Fruit fly (Drosophila melanogaster) whole organism, adult: ENCODE measurements around the gene RluA-1.

Experiments used
- CG11617 ChIP-seq: fragments of 200-800 bp; sonication (Bioruptor generic); optimal IDR thresholded peaks from 2 replicates; lab custom pipeline; 2017; ENCODE audit warnings: mild to moderate bottlenecking, missing biosample characterization, missing genetic modification reagents, missing genetic modification characterization
- CG12768 ChIP-seq: fragments of 200-800 bp; sonication (Bioruptor generic); optimal IDR thresholded peaks from 2 replicates; lab custom pipeline; 2017; ENCODE audit warnings: missing biosample characterization, missing genetic modification characterization, mild to moderate bottlenecking, moderate library complexity, missing genetic modification reagents
- CG14711 ChIP-seq: fragments of 200-800 bp; sonication (Bioruptor generic); optimal IDR thresholded peaks from 2 replicates; lab custom pipeline; 2018; ENCODE audit warnings: missing biosample characterization, mild to moderate bottlenecking, missing genetic modification characterization, moderate library complexity
- CG1620 ChIP-seq: fragments of 200-800 bp; sonication (Bioruptor generic); optimal IDR thresholded peaks from 2 replicates; lab custom pipeline; 2016; ENCODE audit warnings: missing biosample characterization, missing genetic modification characterization
- CG33017 ChIP-seq: fragments of 200-800 bp; sonication (Bioruptor generic); optimal IDR thresholded peaks from 2 replicates; lab custom pipeline; 2018; ENCODE audit warnings: missing biosample characterization, mild to moderate bottlenecking, missing genetic modification characterization, moderate library complexity
- CG5204 ChIP-seq: fragments of 200-800 bp; sonication (Bioruptor generic); optimal IDR thresholded peaks from 2 replicates; lab custom pipeline; 2016; ENCODE audit warnings: missing biosample characterization, missing genetic modification characterization
- CG7045 ChIP-seq: fragments of 200-800 bp; sonication (Bioruptor generic); optimal IDR thresholded peaks from 2 replicates; lab custom pipeline; 2017; ENCODE audit warnings: missing biosample characterization, mild to moderate bottlenecking, missing genetic modification characterization
- CG7101 ChIP-seq: fragments of 200-800 bp; sonication (Bioruptor generic); optimal IDR thresholded peaks from 2 replicates; lab custom pipeline; 2018; ENCODE audit warnings: missing biosample characterization, mild to moderate bottlenecking, missing genetic modification characterization, moderate library complexity
- Clk ChIP-seq: fragments of 200-800 bp; sonication (Bioruptor generic); optimal IDR thresholded peaks from 2 replicates; lab custom pipeline; 2017; ENCODE audit warnings: missing biosample characterization, missing genetic modification characterization
- Crg-1 ChIP-seq: fragments of 200-800 bp; sonication (Bioruptor generic); optimal IDR thresholded peaks from 2 replicates; lab custom pipeline; 2016; ENCODE audit warnings: missing biosample characterization, missing genetic modification characterization
- Hr96 ChIP-seq: fragments of 200-800 bp; sonication (Bioruptor generic); optimal IDR thresholded peaks from 2 replicates; lab custom pipeline; 2016; ENCODE audit warnings: missing biosample characterization, missing genetic modification characterization
- Mnt ChIP-seq: fragments of 200-800 bp; sonication (Bioruptor generic); optimal IDR thresholded peaks from 2 replicates; lab custom pipeline; 2016; ENCODE audit warnings: missing biosample characterization, mild to moderate bottlenecking, missing genetic modification characterization
- bab1 ChIP-seq: fragments of 200-800 bp; sonication (Bioruptor generic); optimal IDR thresholded peaks from 3 replicates; lab custom pipeline; 2019; ENCODE audit warnings: missing biosample characterization, mild to moderate bottlenecking, missing genetic modification characterization, moderate library complexity
- cic ChIP-seq: fragments of 200-800 bp; sonication (Bioruptor generic); optimal IDR thresholded peaks from 2 replicates; lab custom pipeline; 2017; ENCODE audit warnings: missing biosample characterization, mild to moderate bottlenecking, missing genetic modification characterization, moderate library complexity
- cnc ChIP-seq, 2 experiments: fragments of >200 bp; optimal IDR thresholded peaks; 2 replicates each; lab custom pipeline; 2017
- kay ChIP-seq: fragments of 200-800 bp; sonication (Bioruptor generic); peaks from one replicate; lab custom pipeline; 2016; ENCODE audit warnings: missing biosample characterization, missing genetic modification characterization, borderline replicate concordance
- ovo ChIP-seq: fragments of 200-800 bp; sonication (Bioruptor generic); optimal IDR thresholded peaks from 2 replicates; lab custom pipeline; 2016; ENCODE audit warnings: missing biosample characterization, missing genetic modification characterization
- pad ChIP-seq: fragments of 200-800 bp; sonication (Bioruptor generic); optimal IDR thresholded peaks from 3 replicates; lab custom pipeline; 2017; ENCODE audit warnings: missing biosample characterization, missing genetic modification characterization, mild to moderate bottlenecking, moderate library complexity, missing genetic modification reagents
- tj ChIP-seq: fragments of 200-800 bp; sonication (Bioruptor generic); optimal IDR thresholded peaks from 3 replicates; lab custom pipeline; 2017; ENCODE audit warnings: missing biosample characterization, mild to moderate bottlenecking, missing genetic modification characterization, moderate library complexity
- toe ChIP-seq: fragments of 200-800 bp; sonication (Bioruptor generic); optimal IDR thresholded peaks from 2 replicates; lab custom pipeline; 2016; ENCODE audit warnings: missing biosample characterization, missing genetic modification characterization

RluA-1 gene

DNA sequence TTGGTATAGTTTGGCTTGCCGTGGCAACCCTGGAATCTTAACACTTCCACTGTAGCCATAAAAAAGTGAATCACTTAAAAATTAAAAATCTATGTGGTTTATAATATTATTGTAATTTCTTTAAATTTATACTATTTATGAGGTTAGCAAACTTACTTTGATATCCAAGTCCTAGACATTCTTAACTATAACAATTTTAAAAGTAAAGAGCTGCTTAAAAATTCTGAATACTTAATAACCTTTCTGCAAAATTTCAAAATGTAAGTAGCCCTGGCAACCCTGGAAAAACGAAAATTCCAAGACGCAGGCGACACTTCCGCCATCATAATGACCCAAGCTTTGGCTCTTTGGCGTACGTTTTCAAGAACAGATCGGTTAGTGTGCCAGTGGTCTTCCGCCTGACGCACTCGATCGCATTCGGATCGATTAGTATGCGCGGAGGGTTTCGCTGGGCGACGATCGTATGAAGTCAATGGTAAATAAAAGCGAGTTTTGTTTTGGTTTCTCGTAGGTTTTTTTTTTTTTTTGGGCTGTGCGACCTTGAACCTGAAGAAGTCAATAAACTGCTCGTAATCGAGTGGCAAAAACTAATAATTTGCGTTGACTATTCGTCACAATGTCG, 41.5 kb upstream of the RluA-1 start:
- TF ChIP-seq kay (GFP tag; lab: Kevin White, UChicago) (peak; percentile 90), pad (GFP tag; lab: Kevin White, UChicago) (no peak), CG12768 (GFP tag; lab: Kevin White, UChicago) (no peak), toe (GFP tag; lab: Kevin White, UChicago) (no peak), Mnt (GFP tag; lab: Kevin White, UChicago) (no peak), ovo (GFP tag; lab: Kevin White, UChicago) (no peak), Crg-1 (GFP tag; lab: Kevin White, UChicago) (no peak), CG14711 (tag; lab: Kevin White, UChicago) (peak; percentile 13), bab1 (GFP tag; lab: Kevin White, UChicago) (no peak), CG11617 (no peak), CG7045 (GFP tag; lab: Kevin White, UChicago) (no peak), Clk (no peak), cic (no peak), tj (GFP tag; lab: Kevin White, UChicago) (no peak), CG7101 (no peak), CG5204 (no peak)

DNA sequence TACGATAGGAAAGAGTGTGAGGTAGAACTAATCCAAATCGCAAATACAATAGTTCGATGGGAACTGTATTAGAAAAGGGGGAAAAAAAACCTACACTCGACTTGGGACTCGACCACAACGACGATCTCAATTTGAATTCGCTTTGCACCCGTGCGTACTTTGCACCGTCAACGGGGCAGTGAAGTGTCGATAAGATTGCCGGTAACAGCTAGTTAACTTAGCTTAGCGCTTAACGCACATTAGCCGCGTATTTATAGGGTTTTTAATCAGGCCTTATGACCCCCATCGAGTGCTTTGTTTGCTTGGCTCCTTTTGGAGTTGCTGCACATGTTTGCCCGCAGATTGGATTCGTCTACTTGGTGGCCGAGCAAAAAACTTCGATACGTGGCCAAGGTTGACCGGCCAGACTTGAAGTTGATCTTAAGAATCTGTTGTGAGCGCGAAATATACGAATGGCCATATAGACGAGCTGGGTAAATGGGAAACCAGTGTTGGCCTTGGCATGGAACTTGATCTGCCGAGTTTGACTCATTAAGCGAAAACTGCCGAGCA, 40.5 kb upstream of the RluA-1 start:
- TF ChIP-seq CG33017 (tag; lab: Kevin White, UChicago) (peak; percentile 49), pad (GFP tag; lab: Kevin White, UChicago) (peak; percentile 18), cic (peak; percentile 34), CG7101 (no peak), toe (GFP tag; lab: Kevin White, UChicago) (peak; percentile 54), CG7045 (GFP tag; lab: Kevin White, UChicago) (peak; percentile 0), Mnt (GFP tag; lab: Kevin White, UChicago) (peak; percentile 3), CG12768 (GFP tag; lab: Kevin White, UChicago) (peak; percentile 96), CG5204 (no peak), CG14711 (tag; lab: Kevin White, UChicago) (no peak), Hr96 (GFP tag; lab: Kevin White, UChicago) (peak; percentile 65), cnc (optimal IDR thresholded peaks at IDR 0.05; lab: Kevin White, UChicago) (no peak)

DNA sequence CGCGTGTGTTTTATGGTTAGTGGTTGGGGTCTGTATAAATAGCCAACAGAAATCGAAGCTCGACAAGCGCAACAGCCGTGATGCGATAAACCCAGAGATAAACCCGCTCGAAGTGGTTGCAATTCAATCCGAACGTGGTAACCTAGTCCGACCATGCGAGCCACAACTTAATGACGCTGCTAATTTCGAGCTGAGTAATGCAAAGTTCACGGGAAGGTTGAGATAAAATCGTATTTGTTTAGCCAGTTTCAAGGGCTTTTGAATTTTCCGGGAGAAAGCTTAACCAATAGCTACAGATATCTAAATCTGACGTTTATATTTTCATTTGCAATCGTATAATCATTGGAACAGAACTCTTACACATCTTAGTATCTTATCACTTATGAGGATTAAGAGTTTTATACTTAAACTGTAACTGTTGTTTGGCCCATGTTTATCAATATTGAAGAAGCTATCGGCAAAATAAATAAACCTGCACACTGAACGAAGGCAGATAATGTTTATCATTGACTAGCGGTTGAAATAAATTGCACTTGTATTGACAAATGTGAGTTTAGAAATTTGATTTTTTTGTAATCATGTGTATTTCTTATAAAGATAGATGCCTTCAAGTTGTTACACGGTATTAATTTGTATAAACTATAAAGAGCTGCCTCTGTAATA, 39.8 kb upstream of the RluA-1 start:
- TF ChIP-seq kay (GFP tag; lab: Kevin White, UChicago) (no peak), CG5204 (no peak), CG12768 (GFP tag; lab: Kevin White, UChicago) (peak; percentile 17), CG11617 (no peak), Clk (no peak), cic (peak; percentile 22), CG7101 (no peak), tj (GFP tag; lab: Kevin White, UChicago) (peak; percentile 66), cnc (optimal IDR thresholded peaks at IDR 0.05; lab: Kevin White, UChicago) (peak in 1 of 2 experiments; percentile 80), CG33017 (tag; lab: Kevin White, UChicago) (no peak), CG7045 (GFP tag; lab: Kevin White, UChicago) (no peak)

dm6 chr2L:10510843-10511242, 36.7 kb upstream of the RluA-1 start:
- TF ChIP-seq Hr96 (GFP tag; lab: Kevin White, UChicago): no peak
- peak; percentile 88 for TF ChIP-seq kay (GFP tag; lab: Kevin White, UChicago)

- TF ChIP-seq ovo (GFP tag; lab: Kevin White, UChicago) (peak; percentile 38), CG7045 (GFP tag; lab: Kevin White, UChicago) (no peak), Mnt (GFP tag; lab: Kevin White, UChicago) (peak; percentile 85)
These were observed 35.9 kb upstream of the RluA-1 start, which contains the start of gene CG7384 for dm6 chr2L:10510088-10510487. CG7384 (minus strand) TSS chr2L:10510453.

dm6 chr2L:10506557-10507252, 32.6 kb upstream of the RluA-1 start, which contains the start of the genes Myo31DF and CG6094:
Myo31DF (minus strand) TSS chr2L:10506779.
CG6094 (plus strand) TSS chr2L:10507081.
- TF ChIP-seq kay (GFP tag; lab: Kevin White, UChicago): no peak
- TF ChIP-seq CG12768 (GFP tag; lab: Kevin White, UChicago): peak; percentile 39
- TF ChIP-seq tj (GFP tag; lab: Kevin White, UChicago): peak; percentile 60
- TF ChIP-seq bab1 (GFP tag; lab: Kevin White, UChicago): peak; percentile 48
- no peak for TF ChIP-seq toe (GFP tag; lab: Kevin White, UChicago)
- peak; percentile 28 for TF ChIP-seq pad (GFP tag; lab: Kevin White, UChicago)
- no peak for TF ChIP-seq CG33017 (tag; lab: Kevin White, UChicago)
- TF ChIP-seq CG11617: no peak
- peak; percentile 52 for TF ChIP-seq Mnt (GFP tag; lab: Kevin White, UChicago)
- peak; percentile 18 for TF ChIP-seq Crg-1 (GFP tag; lab: Kevin White, UChicago)
- peak; percentile 27 for TF ChIP-seq CG7101
- no peak for TF ChIP-seq CG7045 (GFP tag; lab: Kevin White, UChicago)
- no peak for TF ChIP-seq cnc (optimal IDR thresholded peaks at IDR 0.05; lab: Kevin White, UChicago)
- peak; percentile 5 for TF ChIP-seq cic
- no peak for TF ChIP-seq Clk
- no peak for TF ChIP-seq Hr96 (GFP tag; lab: Kevin White, UChicago)
- no peak for TF ChIP-seq CG5204
- TF ChIP-seq ovo (GFP tag; lab: Kevin White, UChicago): peak; percentile 22
- TF ChIP-seq CG14711 (tag; lab: Kevin White, UChicago): peak; percentile 34
- TF ChIP-seq CG1620 (GFP tag; lab: Kevin White, UChicago): peak; percentile 51
